Fruit fly (Drosophila melanogaster): ENCODE measurements around the gene neo.

DNA sequence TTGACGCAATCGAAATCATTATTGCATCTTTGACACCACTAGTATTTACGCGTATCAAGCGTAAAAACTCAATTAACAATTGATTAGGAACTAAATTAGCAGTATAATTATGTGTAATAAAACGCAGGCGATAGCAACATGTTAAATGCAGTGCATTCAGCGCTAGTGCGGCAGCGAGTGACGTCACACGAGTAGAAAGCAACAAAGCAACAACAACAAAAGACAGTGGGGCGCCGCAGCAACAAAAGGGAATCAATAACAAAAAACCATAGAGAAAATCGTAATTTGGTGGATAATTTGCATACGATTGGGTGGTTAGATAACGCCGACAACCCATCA, 50.4 kb downstream of the neo start, which contains the start of gene CG34133:
- TF ChIP-seq fd59A (GFP tag; optimal IDR thresholded peaks at IDR 0.05) = no peak
- no peak for TF ChIP-seq cyc (GFP tag; optimal IDR thresholded peaks at IDR 0.05)
- no peak for TF ChIP-seq CG6792 (GFP tag; optimal IDR thresholded peaks at IDR 0.05)
- TF ChIP-seq svp (GFP tag) = no peak
- no peak for TF ChIP-seq acj6 (GFP tag; optimal IDR thresholded peaks at IDR 0.05)
- TF ChIP-seq CG6163 (GFP tag; IDR thresholded peaks at IDR 0.05) = no peak
- no peak for TF ChIP-seq OdsH (GFP tag; optimal IDR thresholded peaks at IDR 0.05)
- TF ChIP-seq Sox102F (GFP tag; optimal IDR thresholded peaks at IDR 0.05) = no peak
- TF ChIP-seq Ets21C (GFP tag; optimal IDR thresholded peaks at IDR 0.05) = no peak
- TF ChIP-seq pdm3 (GFP tag; optimal IDR thresholded peaks at IDR 0.05) = no peak
- TF ChIP-seq CG11902 (GFP tag; optimal IDR thresholded peaks at IDR 0.05) = no peak
- TF ChIP-seq dsx (GFP tag; optimal IDR thresholded peaks at IDR 0.05; ENCODE audit: poor library complexity, severe bottlenecking) = no peak
- TF ChIP-seq CG16779 (tag; optimal IDR thresholded peaks at IDR 0.05) = no peak
